Fruit fly (Drosophila melanogaster): ENCODE measurements around the gene CG15239.
A peak's percentile ranks its signal among the peaks of the same experiment; 100 is the strongest.

CG15239 gene

dm6 chrX:3845340-3846161 is 38.4 kb upstream of the CG15239 start (continued):
- TF ChIP-seq CG8924 (tag; optimal IDR thresholded peaks at IDR 0.05) (no peak), CG2120 (GFP tag; optimal IDR thresholded peaks at IDR 0.05) (no peak), lab (GFP tag; optimal IDR thresholded peaks at IDR 0.05) (peak; percentile 54), CG3838 (GFP tag; optimal IDR thresholded peaks at IDR 0.05) (no peak), CrebB (tag; optimal IDR thresholded peaks at IDR 0.05) (peak; percentile 38), CG31388 (GFP tag; optimal IDR thresholded peaks at IDR 0.05) (no peak), CG12104 (GFP tag; optimal IDR thresholded peaks at IDR 0.05) (no peak), CG30403 (GFP tag; optimal IDR thresholded peaks at IDR 0.05) (no peak), CG13775 (GFP tag; optimal IDR thresholded peaks at IDR 0.05) (no peak), CG2889 (GFP tag; IDR thresholded peaks at IDR 0.05) (no peak), dpn (GFP tag; optimal IDR thresholded peaks at IDR 0.05) (no peak), CG17328 (GFP tag; IDR thresholded peaks at IDR 0.05) (no peak), CG3407 (GFP tag; optimal IDR thresholded peaks at IDR 0.05) (no peak), exex (tag; optimal IDR thresholded peaks at IDR 0.05) (no peak), CG11723 (GFP tag; optimal IDR thresholded peaks at IDR 0.05) (no peak), NFAT (GFP tag; IDR thresholded peaks at IDR 0.05) (no peak), ATbp (GFP tag; optimal IDR thresholded peaks at IDR 0.05) (peak; percentile 55), fd96Cb (tag; optimal IDR thresholded peaks at IDR 0.05) (no peak), Six4 (GFP tag; optimal IDR thresholded peaks at IDR 0.05) (peak; percentile 12), CG4854 (GFP tag; optimal IDR thresholded peaks at IDR 0.05) (no peak), CG8359 (GFP tag; optimal IDR thresholded peaks at IDR 0.05; ENCODE audit: borderline replicate concordance) (no peak), Rfx (GFP tag; IDR thresholded peaks at IDR 0.05) (peak; percentile 40; the same call in 1 of the 2 replicates), CG18619 (GFP tag; optimal IDR thresholded peaks at IDR 0.05) (no peak), CG1603 (tag; optimal IDR thresholded peaks at IDR 0.05) (no peak), CG10321 (GFP tag; IDR thresholded peaks at IDR 0.05) (no peak), odd (GFP tag; optimal IDR thresholded peaks at IDR 0.05) (peak; percentile 49), zen2 (GFP tag; IDR thresholded peaks at IDR 0.05; ENCODE audit: partially characterized antibody) (peak; percentile 51; the same call in 2 of the 3 replicates), klu (GFP tag; IDR thresholded peaks at IDR 0.05) (no peak), Atf3 (GFP tag; optimal IDR thresholded peaks at IDR 0.05) (no peak), Sry-β (GFP tag; optimal IDR thresholded peaks at IDR 0.05) (no peak), Ets97D (GFP tag; optimal IDR thresholded peaks at IDR 0.05) (no peak), ind (GFP tag; optimal IDR thresholded peaks at IDR 0.05) (no peak), CG4328 (GFP tag; optimal IDR thresholded peaks at IDR 0.05) (peak; percentile 33), CG8281 (tag; optimal IDR thresholded peaks at IDR 0.05) (no peak), z (GFP tag; IDR thresholded peaks at IDR 0.05) (0 out of 3 replicates have a peak, but pooled peaks have one; percentile 41), phol (tag; optimal IDR thresholded peaks at IDR 0.05) (no peak), CG12236 (GFP tag; optimal IDR thresholded peaks at IDR 0.05) (no peak), CG7963 (GFP tag; IDR thresholded peaks at IDR 0.05; ENCODE audit: partially characterized antibody) (no peak), ara (GFP tag; IDR thresholded peaks at IDR 0.05) (no peak), lilli (GFP tag; optimal IDR thresholded peaks at IDR 0.05) (no peak), gem (tag; optimal IDR thresholded peaks at IDR 0.05) (no peak), CG12391 (tag; optimal IDR thresholded peaks at IDR 0.05) (no peak), CG15269 (tag; optimal IDR thresholded peaks at IDR 0.05) (no peak), trh (GFP tag; optimal IDR thresholded peaks at IDR 0.05) (no peak), sug (tag; optimal IDR thresholded peaks at IDR 0.05) (no peak), CG4360 (GFP tag; IDR thresholded peaks at IDR 0.05) (no peak), rib (GFP tag; IDR thresholded peaks at IDR 0.05) (no peak), en (GFP tag; optimal IDR thresholded peaks at IDR 0.05) (no peak), CG18262 (tag; optimal IDR thresholded peaks at IDR 0.05) (no peak)
